Fruit fly (Drosophila melanogaster) whole organism, embryonic: ENCODE results near the gene CG34325.

Source experiments
- Bteb2 ChIP-seq: fragments of 200-800 bp; sonication (Bioruptor generic); optimal IDR thresholded peaks from 2 replicates; lab custom pipeline; 2016; ENCODE audit warnings: missing biosample characterization, missing genetic modification characterization
- Neu2 ChIP-seq: fragments of 200-800 bp; sonication (Bioruptor generic); optimal IDR thresholded peaks from 3 replicates; lab custom pipeline; 2016; ENCODE audit warnings: missing biosample characterization, missing genetic modification characterization, borderline replicate concordance
- Ssrp ChIP-seq: fragments of 200-800 bp; sonication (Bioruptor generic); optimal IDR thresholded peaks from 2 replicates; lab custom pipeline; 2018; ENCODE audit warnings: missing biosample characterization, mild to moderate bottlenecking, missing genetic modification characterization, moderate library complexity
- ham ChIP-seq: fragments of 200-800 bp; sonication (Bioruptor generic); IDR thresholded peaks from 2 replicates; pipeline ENCODE4 v1.3.6; 2022; ENCODE audit warnings: missing biosample characterization, missing genetic modification characterization
- inv ChIP-seq: fragments of 200-800 bp; sonication (Bioruptor generic); IDR thresholded peaks from 2 replicates; pipeline ENCODE4 v1.3.6; 2022; ENCODE audit warnings: missing biosample characterization, missing genetic modification characterization; ENCODE audit not compliant: partially characterized antibody
- kah ChIP-seq: fragments of 200-800 bp; sonication (Bioruptor generic); optimal IDR thresholded peaks from 2 replicates; lab custom pipeline; 2018; ENCODE audit warnings: missing biosample characterization, mild to moderate bottlenecking, missing genetic modification characterization
- maf-S ChIP-seq: fragments of 200-800 bp; sonication (Bioruptor generic); optimal IDR thresholded peaks from 2 replicates; lab custom pipeline; 2016; ENCODE audit warnings: missing biosample characterization, missing genetic modification characterization
- phol ChIP-seq: fragments of 200-800 bp; sonication (Bioruptor generic); optimal IDR thresholded peaks from 3 replicates; lab custom pipeline; 2018; ENCODE audit warnings: missing biosample characterization, mild to moderate bottlenecking, missing genetic modification characterization, moderate library complexity
- run ChIP-seq: fragments of 200-800 bp; sonication (Bioruptor generic); optimal IDR thresholded peaks from 3 replicates; lab custom pipeline; 2018; ENCODE audit warnings: missing biosample characterization, mild to moderate bottlenecking, missing genetic modification characterization

dm6 chrX:16766868-16767431 lies 45.7 kb upstream of the CG34325 start:
- TF ChIP-seq Ssrp (tag; lab: Kevin White, UChicago) (no peak), phol (no peak), inv (no peak), Bteb2 (no peak), Neu2 (no peak), run (no peak), ham (GFP tag; lab: Robert Waterston, UW) (no peak), maf-S (no peak), kah (GFP tag; lab: Kevin White, UChicago) (no peak)
